Fruit fly (Drosophila melanogaster) whole organism, wandering third instar larva: Measurements from ENCODE around the gene CG31674.

ENCODE experiments used
- Jra ChIP-seq: sonication (Bioruptor generic); optimal IDR thresholded peaks from 2 replicates; lab custom pipeline; 2016; ENCODE audit warnings: missing biosample characterization, missing genetic modification characterization
- usp ChIP-seq: fragments of >200 bp; optimal IDR thresholded peaks from 2 replicates; lab custom pipeline; 2017; ENCODE audit warnings: missing biosample characterization, missing genetic modification characterization

DNA sequence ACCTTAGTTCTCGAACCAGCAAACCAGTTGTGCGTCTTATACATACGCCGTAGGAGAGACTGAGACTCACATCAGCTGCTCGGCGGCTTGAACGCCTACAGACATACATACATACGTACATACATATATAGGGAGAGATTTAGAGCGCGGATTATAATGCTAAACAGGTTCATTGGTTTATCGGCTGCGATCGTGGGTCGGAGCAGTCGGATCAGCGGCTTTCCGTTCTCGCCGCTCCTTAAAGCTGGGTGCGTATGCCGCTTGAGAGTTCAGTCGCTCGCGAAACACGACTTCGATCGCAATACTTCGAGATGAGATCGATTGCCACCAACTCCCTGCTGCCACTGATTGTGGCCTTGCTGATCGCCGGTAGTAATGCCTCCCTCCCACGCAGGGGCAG is 5.8 kb upstream of the CG31674 start:
- TF ChIP-seq usp (GFP tag; lab: Kevin White, UChicago): no peak
- TF ChIP-seq Jra (GFP tag; lab: Kevin White, UChicago): no peak
